Fruit fly (Drosophila melanogaster): ENCODE data around the gene CG3061.

Gene CG3061

dm6 chr3R:13999531-13999930 lies 32.6 kb upstream of the CG3061 start (continued):
- TF ChIP-seq Taf1 (GFP tag; IDR thresholded peaks at IDR 0.05) (no peak), ems (GFP tag; optimal IDR thresholded peaks at IDR 0.05) (peak; percentile 70), HLHmδ (GFP tag; optimal IDR thresholded peaks at IDR 0.05) (no peak), CG17359 (tag; optimal IDR thresholded peaks at IDR 0.05) (peak; percentile 94), ken (GFP tag; IDR thresholded peaks at IDR 0.05) (peak; percentile 74; the same call in 2 of the 3 replicates), Lhr (GFP tag; optimal IDR thresholded peaks at IDR 0.05) (no peak), D (optimal IDR thresholded peaks at IDR 0.05) (no peak), D (GFP tag; optimal IDR thresholded peaks at IDR 0.05) (peak; percentile 72), CG12219 (GFP tag; optimal IDR thresholded peaks at IDR 0.05) (no peak), yki (optimal IDR thresholded peaks at IDR 0.05) (no peak), CG1792 (GFP tag; optimal IDR thresholded peaks at IDR 0.05) (peak; percentile 69), cato (GFP tag; optimal IDR thresholded peaks at IDR 0.05; ENCODE audit: borderline replicate concordance) (no peak), Fer1 (GFP tag; optimal IDR thresholded peaks at IDR 0.05) (peak; percentile 61), zf30C (GFP tag; optimal IDR thresholded peaks at IDR 0.05) (no peak), HLH3B (GFP tag; IDR thresholded peaks at IDR 0.05) (peak; percentile 78), CG4730 (GFP tag; IDR thresholded peaks at IDR 0.05) (0 out of 2 replicates have a peak, but pooled peaks have one; percentile 41), CG13894 (tag; optimal IDR thresholded peaks at IDR 0.05) (no peak), CG5180 (GFP tag; optimal IDR thresholded peaks at IDR 0.05) (peak; percentile 72), CG6683 (GFP tag; optimal IDR thresholded peaks at IDR 0.05) (no peak), da (GFP tag; optimal IDR thresholded peaks at IDR 0.05) (no peak), CG15601 (tag; optimal IDR thresholded peaks at IDR 0.05) (no peak), Gug (GFP tag; IDR thresholded peaks at IDR 0.05) (no peak), CG14014 (GFP tag; IDR thresholded peaks at IDR 0.05) (no peak), NC2β (GFP tag; optimal IDR thresholded peaks at IDR 0.05) (peak; percentile 72), CG10366 (GFP tag; IDR thresholded peaks at IDR 0.05) (no peak), CG9932 (GFP tag; IDR thresholded peaks at IDR 0.05) (no peak), Dref (GFP tag; IDR thresholded peaks at IDR 0.05) (no peak), wor (GFP tag; IDR thresholded peaks at IDR 0.05) (no peak), Six4 (GFP tag; optimal IDR thresholded peaks at IDR 0.05) (peak; percentile 57), Dfd (GFP tag; optimal IDR thresholded peaks at IDR 0.05) (no peak), CG3995 (GFP tag; optimal IDR thresholded peaks at IDR 0.05) (no peak), tio (GFP tag; optimal IDR thresholded peaks at IDR 0.05) (no peak), NK7.1 (GFP tag; optimal IDR thresholded peaks at IDR 0.05) (no peak), CG14441 (GFP tag; IDR thresholded peaks at IDR 0.05) (peak; percentile 69), CG15269 (tag; optimal IDR thresholded peaks at IDR 0.05) (no peak), aop (GFP tag; IDR thresholded peaks at IDR 0.05) (no peak), Bdp1 (GFP tag; optimal IDR thresholded peaks at IDR 0.05) (no peak), CG8290 (GFP tag; optimal IDR thresholded peaks at IDR 0.05) (no peak), CG8290 (tag; optimal IDR thresholded peaks at IDR 0.05) (peak in 1 of 2 experiments; percentile 58), exex (tag; optimal IDR thresholded peaks at IDR 0.05) (peak; percentile 2), CG16863 (GFP tag; optimal IDR thresholded peaks at IDR 0.05) (no peak), maf-S (GFP tag; optimal IDR thresholded peaks at IDR 0.05) (no peak), CG14050 (GFP tag; IDR thresholded peaks at IDR 0.05) (0 out of 3 replicates have a peak, but pooled peaks have one; percentile 31), CG6654 (GFP tag; optimal IDR thresholded peaks at IDR 0.05) (no peak), tll (GFP tag; optimal IDR thresholded peaks at IDR 0.05) (no peak), Dll (GFP tag; IDR thresholded peaks at IDR 0.05; ENCODE audit: partially characterized antibody) (no peak), pb (GFP tag; optimal IDR thresholded peaks at IDR 0.05) (no peak), CG8388 (GFP tag; optimal IDR thresholded peaks at IDR 0.05) (peak; percentile 39), Atf-2 (GFP tag; optimal IDR thresholded peaks at IDR 0.05) (no peak), sisA (GFP tag; IDR thresholded peaks at IDR 0.05) (peak; percentile 84), CG18476 (GFP tag; optimal IDR thresholded peaks at IDR 0.05) (peak; percentile 19), CG11093 (GFP tag; IDR thresholded peaks at IDR 0.05) (0 out of 3 replicates have a peak, but pooled peaks have one; percentile 20)
